Fruit fly (Drosophila melanogaster): Measurements from ENCODE around the gene Grl36b.
A peak's percentile ranks its signal among the peaks of the same experiment; 100 is the strongest.

Gene Grl36b

DNA sequence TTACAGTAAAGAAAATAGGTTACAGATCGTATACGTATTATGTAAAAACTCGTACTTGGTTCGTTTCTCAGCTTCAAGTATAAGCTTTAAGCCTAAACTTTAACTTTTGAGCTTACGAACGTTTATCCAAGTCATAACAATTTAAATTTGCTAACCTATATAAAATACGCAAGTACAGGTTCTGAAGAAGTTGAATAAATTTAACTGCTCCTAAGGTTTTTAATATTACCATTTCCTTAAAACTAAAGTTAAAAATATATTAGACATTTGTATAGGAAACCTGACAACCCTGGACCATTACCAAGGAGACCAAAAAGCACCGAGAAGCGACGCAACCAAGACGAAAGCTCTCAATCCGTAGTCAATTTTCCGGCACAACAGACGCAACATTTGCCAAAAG lies 5.9 kb downstream of the Grl36b start, which contains the start of gene CG5758 (continued):
- TF ChIP-seq jumu (GFP tag; optimal IDR thresholded peaks at IDR 0.05) = no peak
- TF ChIP-seq br (optimal IDR thresholded peaks at IDR 0.05) = no peak
- no peak for TF ChIP-seq NC2α (GFP tag; optimal IDR thresholded peaks at IDR 0.05)
- TF ChIP-seq esg (GFP tag; conservative IDR thresholded peaks at IDR 0.05) = no peak
- TF ChIP-seq gfzf (GFP tag; optimal IDR thresholded peaks at IDR 0.05) = peak; percentile 10
- no peak for TF ChIP-seq gsb-n (tag; optimal IDR thresholded peaks at IDR 0.05)
- no peak for TF ChIP-seq CG7556 (GFP tag; optimal IDR thresholded peaks at IDR 0.05)
- TF ChIP-seq Bgb (GFP tag; IDR thresholded peaks at IDR 0.05; ENCODE audit: partially characterized antibody) = peak; percentile 49; the same call in 1 of the 2 replicates
- no peak for TF ChIP-seq croc (GFP tag; conservative IDR thresholded peaks at IDR 0.05)
- peak; percentile 38 for TF ChIP-seq gro (GFP tag; optimal IDR thresholded peaks at IDR 0.05)
- TF ChIP-seq sens-2 (GFP tag; IDR thresholded peaks at IDR 0.05) = no peak
- no peak for TF ChIP-seq hkb (optimal IDR thresholded peaks at IDR 0.05)
- TF ChIP-seq hkb (GFP tag; IDR thresholded peaks at IDR 0.05) = peak; percentile 53; the same call in 1 of the 2 replicates
- TF ChIP-seq Nf-YC (tag; optimal IDR thresholded peaks at IDR 0.05) = peak; percentile 5
- TF ChIP-seq Asciz (GFP tag; optimal IDR thresholded peaks at IDR 0.05) = no peak
- TF ChIP-seq da (GFP tag; optimal IDR thresholded peaks at IDR 0.05) = no peak
- peak; percentile 36 for TF ChIP-seq CG2678 (tag; optimal IDR thresholded peaks at IDR 0.05)
- no peak for TF ChIP-seq HLH54F (GFP tag; optimal IDR thresholded peaks at IDR 0.05)
- no peak for TF ChIP-seq btn (GFP tag; optimal IDR thresholded peaks at IDR 0.05)
- TF ChIP-seq mam (GFP tag; optimal IDR thresholded peaks at IDR 0.05) = peak; percentile 25
- no peak for TF ChIP-seq CG1792 (GFP tag; optimal IDR thresholded peaks at IDR 0.05)
- TF ChIP-seq pho (GFP tag; optimal IDR thresholded peaks at IDR 0.05) = peak; percentile 22
- peak; percentile 40 for TF ChIP-seq slbo (GFP tag; IDR thresholded peaks at IDR 0.05)
- no peak for TF ChIP-seq kay (GFP tag; optimal IDR thresholded peaks at IDR 0.05)
- TF ChIP-seq Atf-2 (GFP tag; optimal IDR thresholded peaks at IDR 0.05) = no peak
- TF ChIP-seq CG17568 (GFP tag; optimal IDR thresholded peaks at IDR 0.05) = no peak
- peak; percentile 11 for TF ChIP-seq CG4424 (GFP tag; optimal IDR thresholded peaks at IDR 0.05)
- no peak for TF ChIP-seq MTF-1 (GFP tag; optimal IDR thresholded peaks at IDR 0.05; ENCODE audit: borderline replicate concordance)
- TF ChIP-seq sqz (GFP tag; optimal IDR thresholded peaks at IDR 0.05) = no peak
- no peak for TF ChIP-seq CG12219 (GFP tag; optimal IDR thresholded peaks at IDR 0.05)
- TF ChIP-seq CG17829 (tag; optimal IDR thresholded peaks at IDR 0.05) = no peak
- peak; percentile 27 for TF ChIP-seq CoRest (tag; optimal IDR thresholded peaks at IDR 0.05)
- peak; percentile 45 for TF ChIP-seq Dek (tag; optimal IDR thresholded peaks at IDR 0.05)
- no peak for TF ChIP-seq twi (tag; optimal IDR thresholded peaks at IDR 0.05)
- TF ChIP-seq CG4854 (GFP tag; optimal IDR thresholded peaks at IDR 0.05) = no peak
- 0 out of 2 replicates have a peak, but pooled peaks have one; percentile 10 for TF ChIP-seq NFAT (GFP tag; IDR thresholded peaks at IDR 0.05)
- TF ChIP-seq ATbp (GFP tag; optimal IDR thresholded peaks at IDR 0.05) = no peak
- no peak for TF ChIP-seq chm (GFP tag; IDR thresholded peaks at IDR 0.05)
- no peak for TF ChIP-seq Chrac-16 (GFP tag; optimal IDR thresholded peaks at IDR 0.05)
- peak; percentile 25 for TF ChIP-seq Myb (GFP tag; optimal IDR thresholded peaks at IDR 0.05)
- TF ChIP-seq CG17912 (GFP tag; optimal IDR thresholded peaks at IDR 0.05) = no peak
- TF ChIP-seq ab (GFP tag; optimal IDR thresholded peaks at IDR 0.05) = no peak
- TF ChIP-seq cato (GFP tag; optimal IDR thresholded peaks at IDR 0.05; ENCODE audit: borderline replicate concordance) = no peak
- no peak for TF ChIP-seq CG3847 (GFP tag; IDR thresholded peaks at IDR 0.05)
- no peak for TF ChIP-seq Tbp (GFP tag; optimal IDR thresholded peaks at IDR 0.05)
- no peak for TF ChIP-seq dimm (GFP tag; IDR thresholded peaks at IDR 0.05)
- TF ChIP-seq CG33213 (GFP tag; optimal IDR thresholded peaks at IDR 0.05) = no peak
- no peak for TF ChIP-seq CG31224 (GFP tag; IDR thresholded peaks at IDR 0.05)
- no peak for TF ChIP-seq MESR4 (GFP tag; optimal IDR thresholded peaks at IDR 0.05)
- no peak for TF ChIP-seq CG1603 (tag; optimal IDR thresholded peaks at IDR 0.05)
- TF ChIP-seq gem (tag; optimal IDR thresholded peaks at IDR 0.05) = peak; percentile 44
- TF ChIP-seq emc (GFP tag; optimal IDR thresholded peaks at IDR 0.05) = no peak
- TF ChIP-seq bigmax (GFP tag; optimal IDR thresholded peaks at IDR 0.05) = no peak
